Worm (Caenorhabditis elegans): ENCODE results near the gene srz-47.

The srz-47 gene

DNA sequence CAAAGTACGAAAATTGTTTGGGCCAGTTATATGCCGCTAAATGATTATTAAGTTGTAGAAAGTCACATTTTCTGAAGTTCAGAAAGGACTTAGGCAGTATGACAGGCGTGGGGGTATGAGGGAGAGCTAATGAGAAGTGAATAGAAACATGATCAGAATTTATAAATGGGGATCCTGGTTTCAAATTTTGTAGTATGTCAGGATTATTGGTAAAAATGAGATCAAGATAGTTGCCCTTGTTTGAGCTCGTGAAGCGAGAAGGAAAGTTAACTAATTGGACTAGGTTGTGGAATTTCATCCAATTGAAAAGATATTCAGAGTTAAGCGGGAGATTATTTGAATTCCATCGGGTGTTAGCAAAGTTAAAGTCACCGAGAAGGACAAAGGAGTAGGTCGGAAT, 40.3 kb upstream of the srz-47 start:
- TF ChIP-seq hlh-13 (GFP tag; optimal IDR thresholded peaks at IDR 0.05) (no peak), ceh-19 (GFP tag; optimal IDR thresholded peaks at IDR 0.05) (no peak), pax-1 (tag; optimal IDR thresholded peaks at IDR 0.05) (no peak), lin-11 (tag; optimal IDR thresholded peaks at IDR 0.05) (no peak), nhr-11 (tag; optimal IDR thresholded peaks at IDR 0.05) (no peak)

DNA sequence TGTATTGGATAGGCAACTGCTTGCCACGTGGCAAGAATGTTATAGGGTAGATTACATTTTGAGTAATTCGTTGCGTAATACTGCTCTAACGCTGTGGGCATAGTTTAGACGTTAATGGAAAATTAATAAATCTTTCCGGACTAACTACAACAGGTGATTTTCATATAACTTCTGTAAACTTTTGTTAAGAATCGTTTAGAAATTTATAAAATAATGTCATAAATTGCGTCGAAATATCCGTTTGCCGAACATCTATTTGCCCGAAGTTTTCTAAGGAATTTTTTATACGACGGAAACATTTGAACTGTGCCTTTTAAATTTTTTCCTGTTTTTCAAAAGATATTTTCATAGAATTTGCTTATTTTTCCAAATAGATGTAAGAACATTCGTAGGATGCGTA, 34.0 kb upstream of the srz-47 start, which contains the start of gene srh-112:
Gene srh-112, minus strand, starts transcription at position 101 of the 400 bp plus-strand sequence.
- no peak for TF ChIP-seq hlh-30 (tag; optimal IDR thresholded peaks at IDR 0.05; ENCODE audit: insufficient read depth)
- no peak for TF ChIP-seq nfya-1 (tag; optimal IDR thresholded peaks at IDR 0.05)
- TF ChIP-seq ceh-22 (tag; optimal IDR thresholded peaks at IDR 0.05), result no peak
- no peak for TF ChIP-seq npax-4 (tag; optimal IDR thresholded peaks at IDR 0.05)
- no peak for TF ChIP-seq sox-2 (GFP tag; IDR thresholded peaks at IDR 0.05)
- TF ChIP-seq ets-4 (tag; optimal IDR thresholded peaks at IDR 0.05), result no peak
- TF ChIP-seq zip-5 (tag; optimal IDR thresholded peaks at IDR 0.05), result no peak
- no peak for TF ChIP-seq lim-6 (tag; optimal IDR thresholded peaks at IDR 0.05)
- TF ChIP-seq hlh-6 (tag; optimal IDR thresholded peaks at IDR 0.05), result no peak
- no peak for TF ChIP-seq unc-55 (GFP tag; optimal IDR thresholded peaks at IDR 0.05)
- TF ChIP-seq ref-2 (tag; optimal IDR thresholded peaks at IDR 0.05), result no peak
- no peak for TF ChIP-seq eyg-1 (tag; optimal IDR thresholded peaks at IDR 0.05)
- no peak for TF ChIP-seq tbx-7 (tag; optimal IDR thresholded peaks at IDR 0.05)
- no peak for TF ChIP-seq nhr-232 (tag; optimal IDR thresholded peaks at IDR 0.05)

DNA sequence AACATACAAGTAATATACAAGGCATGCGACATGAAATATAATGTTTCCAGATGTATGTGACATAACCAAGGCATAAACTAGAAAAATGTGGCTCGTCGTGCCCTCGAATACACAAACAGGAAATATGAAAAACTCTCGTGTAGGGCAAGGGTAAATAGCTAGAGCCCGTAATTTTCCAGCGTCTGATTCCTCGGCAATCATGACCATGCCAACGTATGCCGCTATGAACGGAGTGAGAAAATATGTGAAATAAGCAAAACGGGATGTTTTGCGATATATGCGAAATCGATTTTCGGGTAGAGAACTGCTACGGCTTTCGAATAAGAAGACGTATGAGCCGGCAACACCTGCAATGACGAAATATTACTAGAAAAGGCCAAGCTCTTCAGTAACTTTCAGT, 33.3 kb upstream of the srz-47 start, which contains the start of gene scl-25:
Gene scl-25, plus strand, starts transcription at position 301 of the 400 bp plus-strand sequence.
- TF ChIP-seq ahr-1 (tag; optimal IDR thresholded peaks at IDR 0.05) (no peak), ama-1 (optimal IDR thresholded peaks at IDR 0.05) (no peak), elt-2 (tag; optimal IDR thresholded peaks at IDR 0.05) (no peak), elt-4 (tag; optimal IDR thresholded peaks at IDR 0.05) (no peak), npax-4 (tag; optimal IDR thresholded peaks at IDR 0.05) (no peak), C08G9.2 (tag; optimal IDR thresholded peaks at IDR 0.05) (no peak), C38D4.7 (GFP tag; optimal IDR thresholded peaks at IDR 0.05) (no peak), zip-5 (tag; optimal IDR thresholded peaks at IDR 0.05) (no peak), nfya-1 (tag; optimal IDR thresholded peaks at IDR 0.05) (no peak), pqm-1 (tag; optimal IDR thresholded peaks at IDR 0.05) (no peak), sox-4 (tag; optimal IDR thresholded peaks at IDR 0.05) (no peak), ceh-9 (tag; optimal IDR thresholded peaks at IDR 0.05) (no peak)

DNA sequence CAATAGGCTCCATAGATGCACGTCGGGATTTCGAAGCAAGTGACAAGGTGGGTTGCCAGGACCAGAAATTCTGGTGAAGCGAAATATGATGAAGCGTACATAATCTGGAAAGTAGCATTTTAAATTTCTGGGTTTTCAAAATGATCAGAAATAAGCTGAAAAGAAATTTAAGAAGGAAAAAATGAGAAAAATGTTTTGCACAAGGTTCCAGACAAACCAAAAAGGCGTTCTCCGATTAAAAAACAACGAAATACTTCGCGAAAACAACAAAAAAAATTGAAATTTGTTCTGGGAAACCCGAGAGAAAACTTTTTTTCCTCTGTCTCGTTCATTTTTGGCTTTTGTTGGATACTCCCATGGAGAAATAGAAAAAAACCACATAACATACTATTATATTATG, 31.2 kb upstream of the srz-47 start, which contains the start of gene srh-252:
Gene srh-252, minus strand, starts transcription at position 101 of the 400 bp plus-strand sequence.
- TF ChIP-seq fkh-10 (GFP tag; optimal IDR thresholded peaks at IDR 0.05) (no peak), ceh-6 (GFP tag; optimal IDR thresholded peaks at IDR 0.05) (no peak), unc-86 (tag; optimal IDR thresholded peaks at IDR 0.05) (no peak), ama-1 (optimal IDR thresholded peaks at IDR 0.05) (no peak), ceh-18 (tag; optimal IDR thresholded peaks at IDR 0.05) (no peak), hlh-15 (tag; optimal IDR thresholded peaks at IDR 0.05) (no peak), pqm-1 (tag; optimal IDR thresholded peaks at IDR 0.05) (no peak), pax-1 (tag; optimal IDR thresholded peaks at IDR 0.05) (no peak), unc-55 (GFP tag; optimal IDR thresholded peaks at IDR 0.05) (no peak), ceh-24 (tag; optimal IDR thresholded peaks at IDR 0.05) (no peak), pha-2 (tag; optimal IDR thresholded peaks at IDR 0.05) (no peak), eyg-1 (tag; optimal IDR thresholded peaks at IDR 0.05) (no peak), ets-4 (tag; optimal IDR thresholded peaks at IDR 0.05) (no peak), ceh-31 (tag; optimal IDR thresholded peaks at IDR 0.05) (no peak), sdc-2 (tag; optimal IDR thresholded peaks at IDR 0.05) (no peak)
